Worm (Caenorhabditis elegans) whole organism, L3 larva: Measurements from ENCODE around the gene F34H10.1.

ENCODE experiments used
- ama-1 ChIP-seq: fragments of 150-350 bp; optimal IDR thresholded peaks from 2 replicates; lab custom pipeline; 2018
- ceh-16 ChIP-seq: sonication (generic microtip); optimal IDR thresholded peaks from 2 replicates; lab custom pipeline; 2017; ENCODE audit warnings: missing biosample characterization, missing genetic modification characterization
- jun-1 ChIP-seq: fragments of 150-350 bp; optimal IDR thresholded peaks from 2 replicates; lab custom pipeline; 2014; ENCODE audit warnings: missing biosample characterization, missing genetic modification reagents, missing genetic modification characterization
- lin-15B ChIP-seq: fragments of 150-350 bp; optimal IDR thresholded peaks from 2 replicates; lab custom pipeline; 2014; ENCODE audit warnings: missing biosample characterization, missing genetic modification characterization
- nhr-11 ChIP-seq: fragments of 150-350 bp; optimal IDR thresholded peaks from 2 replicates; lab custom pipeline; 2014; ENCODE audit warnings: missing biosample characterization, missing genetic modification characterization
- nhr-28 ChIP-seq: fragments of 150-350 bp; optimal IDR thresholded peaks from 2 replicates; lab custom pipeline; 2014; ENCODE audit warnings: missing biosample characterization, missing genetic modification characterization
- pha-4 ChIP-seq: fragments of 150-350 bp; optimal IDR thresholded peaks from 2 replicates; lab custom pipeline; 2014; ENCODE audit warnings: missing biosample characterization, missing genetic modification reagents, missing genetic modification characterization
- pqm-1 ChIP-seq: fragments of 150-350 bp; optimal IDR thresholded peaks from 2 replicates; lab custom pipeline; 2017; ENCODE audit warnings: missing biosample characterization, missing genetic modification characterization, inconsistent platforms

DNA sequence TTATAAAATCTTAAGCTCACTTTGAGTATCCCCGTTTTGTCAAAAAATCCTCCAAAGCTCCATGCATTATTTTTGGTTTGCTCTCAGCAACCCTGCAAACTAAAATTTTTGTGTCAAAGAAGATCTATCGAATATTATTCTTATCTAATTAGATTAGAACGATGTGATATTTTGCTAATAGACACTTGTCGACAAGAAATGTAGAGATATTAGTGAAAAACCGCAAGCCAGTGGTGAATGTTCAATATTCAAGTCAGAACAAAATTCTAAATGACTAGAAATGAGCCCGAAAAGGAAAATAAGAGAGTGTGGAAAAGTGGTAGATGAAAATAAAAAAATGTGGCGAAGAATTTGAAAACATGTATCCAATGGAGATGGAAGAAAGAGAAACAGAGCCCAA is 48.9 kb downstream of the F34H10.1 start, which contains the start of gene C43C3.4:
- TF ChIP-seq lin-15B (tag; lab: Kevin White, UChicago) (no peak), ceh-16 (no peak), pha-4 (tag; lab: Kevin White, UChicago) (no peak), pqm-1 (no peak), nhr-28 (tag; lab: Kevin White, UChicago) (no peak), ama-1 (lab: Kevin White, UChicago) (no peak), nhr-11 (no peak), jun-1 (tag; lab: Kevin White, UChicago) (no peak)
